Worm (Caenorhabditis elegans): ENCODE results near the gene ire-1.

DNA sequence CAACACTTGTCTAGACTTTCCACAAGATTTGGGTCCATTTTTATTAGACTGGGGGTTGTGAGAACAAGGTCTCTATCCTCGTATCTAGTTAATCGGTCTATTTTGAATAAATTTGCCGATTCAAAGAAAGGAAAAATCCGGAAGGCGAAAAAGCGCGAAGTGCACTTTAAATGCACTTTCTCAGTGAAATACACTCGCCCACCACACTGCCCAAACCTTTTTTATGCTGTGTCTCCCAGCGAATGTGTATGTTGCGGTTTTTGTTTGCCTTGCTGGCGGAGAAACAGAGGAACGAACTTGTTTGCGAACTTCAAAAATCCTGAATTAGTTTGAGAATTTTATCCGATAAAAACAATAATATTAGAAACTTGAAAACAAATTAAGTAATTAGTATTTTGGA lies 6.1 kb upstream of the ire-1 start:
- TF ChIP-seq dao-5 (tag; optimal IDR thresholded peaks at IDR 0.05) = no peak
- TF ChIP-seq him-1 (tag; optimal IDR thresholded peaks at IDR 0.05) = no peak
- TF ChIP-seq W03F9.2 (tag; optimal IDR thresholded peaks at IDR 0.05) = no peak

All from whole organism, L4/young adult.